Fruit fly (Drosophila melanogaster): Measurements from ENCODE around the gene Lcp65Ab2.

dm6 chr3L:6152531-6152930 is 6.1 kb downstream of the Lcp65Ab2 start, which contains the start of gene Acp65Aa:
- TF ChIP-seq OdsH (GFP tag; optimal IDR thresholded peaks at IDR 0.05) (no peak), dsf (GFP tag; optimal IDR thresholded peaks at IDR 0.05; ENCODE audit: borderline replicate concordance) (no peak), jim (GFP tag; optimal IDR thresholded peaks at IDR 0.05) (no peak), CG9705 (GFP tag; optimal IDR thresholded peaks at IDR 0.05) (no peak), Sp1 (GFP tag; optimal IDR thresholded peaks at IDR 0.05) (no peak), woc (GFP tag; optimal IDR thresholded peaks at IDR 0.05) (no peak), pan (optimal IDR thresholded peaks at IDR 0.05) (no peak), h (GFP tag; optimal IDR thresholded peaks at IDR 0.05) (no peak), CG32264 (GFP tag; optimal IDR thresholded peaks at IDR 0.05) (no peak)
